Worm (Caenorhabditis elegans): Measurements from ENCODE around the gene clec-5.

Gene clec-5

ce11 chrIII:4878281-4878680 lies 5.1 kb downstream of the clec-5 start, which contains the start of the genes tost-1 and arx-6 (continued):
- TF ChIP-seq ceh-82 (tag; optimal IDR thresholded peaks at IDR 0.05), result peak in 2 of 3 experiments; percentile 2 to 30
- TF ChIP-seq zag-1 (tag; optimal IDR thresholded peaks at IDR 0.05), result no peak
- TF ChIP-seq vab-15 (tag; optimal IDR thresholded peaks at IDR 0.05), result no peak
- TF ChIP-seq unc-86 (tag; optimal IDR thresholded peaks at IDR 0.05), result no peak
- TF ChIP-seq lin-13 (GFP tag; optimal IDR thresholded peaks at IDR 0.05), result no peak
- TF ChIP-seq ztf-4 (tag; optimal IDR thresholded peaks at IDR 0.05), result no peak
- TF ChIP-seq skn-1 (tag; optimal IDR thresholded peaks at IDR 0.05), result peak; percentile 69
- no peak for TF ChIP-seq unc-62 (GFP tag; optimal IDR thresholded peaks at IDR 0.05)
- TF ChIP-seq nhr-76 (tag; optimal IDR thresholded peaks at IDR 0.05), result no peak
- TF ChIP-seq nhr-84 (tag; optimal IDR thresholded peaks at IDR 0.05), result no peak
- no peak for TF ChIP-seq sup-37 (GFP tag; optimal IDR thresholded peaks at IDR 0.05)
- no peak for TF ChIP-seq ets-5 (GFP tag; IDR thresholded peaks at IDR 0.05)
- no peak for TF ChIP-seq aly-2 (tag; optimal IDR thresholded peaks at IDR 0.05)
- no peak for TF ChIP-seq mab-9 (GFP tag; IDR thresholded peaks at IDR 0.05)
- no peak for TF ChIP-seq nhr-90 (tag; optimal IDR thresholded peaks at IDR 0.05; ENCODE audit: poor library complexity)
- no peak for TF ChIP-seq tlp-1 (tag; optimal IDR thresholded peaks at IDR 0.05)
- no peak for TF ChIP-seq lin-39 (tag; optimal IDR thresholded peaks at IDR 0.05)
- no peak for TF ChIP-seq nhr-28 (tag; optimal IDR thresholded peaks at IDR 0.05)
- TF ChIP-seq aha-1 (tag; optimal IDR thresholded peaks at IDR 0.05), result no peak
- peak; percentile 42 to 73 for TF ChIP-seq lsy-2 (tag; optimal IDR thresholded peaks at IDR 0.05)
- TF ChIP-seq efl-1 (optimal IDR thresholded peaks at IDR 0.05), result peak; percentile 90 to 96
- peak; percentile 90 to 99 for TF ChIP-seq efl-1 (GFP tag; optimal IDR thresholded peaks at IDR 0.05 in 1 of 2)
- no peak for TF ChIP-seq jun-1 (tag; optimal IDR thresholded peaks at IDR 0.05)
- TF ChIP-seq nhr-237 (tag; optimal IDR thresholded peaks at IDR 0.05), result no peak
- TF ChIP-seq C16A3.4 (tag; optimal IDR thresholded peaks at IDR 0.05), result peak; percentile 57
- TF ChIP-seq ztf-11 (tag; optimal IDR thresholded peaks at IDR 0.05), result no peak
- TF ChIP-seq efl-3 (GFP tag; optimal IDR thresholded peaks at IDR 0.05), result no peak
- TF ChIP-seq ceh-88 (GFP tag; IDR thresholded peaks at IDR 0.05), result no peak
- no peak for TF ChIP-seq egl-27 (tag; optimal IDR thresholded peaks at IDR 0.05)
- TF ChIP-seq lin-14 (GFP tag; optimal IDR thresholded peaks at IDR 0.05), result peak; percentile 18
- no peak for TF ChIP-seq zip-4 (GFP tag; optimal IDR thresholded peaks at IDR 0.05)
- TF ChIP-seq sptf-1 (tag; optimal IDR thresholded peaks at IDR 0.05), result no peak
- TF ChIP-seq hlh-4 (tag; optimal IDR thresholded peaks at IDR 0.05), result no peak
- peak; percentile 38 for TF ChIP-seq fos-1 (tag; optimal IDR thresholded peaks at IDR 0.05)
- no peak for TF ChIP-seq alr-1 (tag; optimal IDR thresholded peaks at IDR 0.05; ENCODE audit: borderline replicate concordance)
- TF ChIP-seq fkh-8 (tag; optimal IDR thresholded peaks at IDR 0.05), result peak; percentile 16
- TF ChIP-seq ceh-8 (GFP tag; optimal IDR thresholded peaks at IDR 0.05), result no peak
- no peak for TF ChIP-seq dsc-1 (tag; optimal IDR thresholded peaks at IDR 0.05)

DNA sequence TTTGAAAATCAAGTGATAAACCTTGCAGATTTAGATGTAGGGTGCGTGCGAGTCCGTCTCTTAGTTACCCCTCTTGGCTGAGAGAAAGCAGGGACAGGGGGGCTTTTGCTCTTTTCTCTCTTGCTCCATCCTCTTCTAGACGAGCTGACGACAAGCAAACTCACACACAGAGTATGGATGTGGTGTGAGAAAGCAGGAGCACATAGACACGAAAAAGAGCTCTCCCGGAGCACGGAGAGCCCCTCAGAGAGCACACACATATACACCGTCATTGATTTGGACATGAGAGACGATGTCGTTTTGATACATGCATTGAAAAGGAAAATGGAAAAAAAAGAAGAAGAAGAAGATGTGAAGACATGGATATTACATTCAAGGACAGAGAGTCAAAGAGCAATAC lies 7.7 kb downstream of the clec-5 start:
- TF ChIP-seq nhr-76 (tag; optimal IDR thresholded peaks at IDR 0.05), result no peak
- TF ChIP-seq nhr-90 (tag; optimal IDR thresholded peaks at IDR 0.05; ENCODE audit: poor library complexity), result no peak
- TF ChIP-seq fkh-8 (tag; optimal IDR thresholded peaks at IDR 0.05), result peak; percentile 77
- TF ChIP-seq xbp-1 (tag; optimal IDR thresholded peaks at IDR 0.05), result no peak
- no peak for TF ChIP-seq isw-1 (GFP tag; IDR thresholded peaks at IDR 0.05)
- TF ChIP-seq snu-23 (GFP tag; optimal IDR thresholded peaks at IDR 0.05), result no peak
- TF ChIP-seq unc-130 (tag; optimal IDR thresholded peaks at IDR 0.05), result no peak
- no peak for TF ChIP-seq blmp-1 (tag; optimal IDR thresholded peaks at IDR 0.05)
- TF ChIP-seq dsc-1 (tag; optimal IDR thresholded peaks at IDR 0.05), result peak; percentile 56
- TF ChIP-seq unc-62 (GFP tag; optimal IDR thresholded peaks at IDR 0.05), result no peak
- TF ChIP-seq nhr-28 (tag; optimal IDR thresholded peaks at IDR 0.05), result no peak
- TF ChIP-seq ces-1 (GFP tag; optimal IDR thresholded peaks at IDR 0.05), result no peak
- peak in 1 of 2 experiments; percentile 20 for TF ChIP-seq lin-35 (GFP tag; optimal IDR thresholded peaks at IDR 0.05)
- TF ChIP-seq C04F5.9 (tag; optimal IDR thresholded peaks at IDR 0.05), result no peak
- no peak for TF ChIP-seq ceh-8 (GFP tag; optimal IDR thresholded peaks at IDR 0.05)
- no peak for TF ChIP-seq mdl-1 (tag; optimal IDR thresholded peaks at IDR 0.05)
- TF ChIP-seq fkh-4 (tag; optimal IDR thresholded peaks at IDR 0.05; ENCODE audit: borderline replicate concordance), result no peak
- TF ChIP-seq C34B4.2 (tag; optimal IDR thresholded peaks at IDR 0.05), result no peak
- peak; percentile 2 for TF ChIP-seq swsn-7 (tag; optimal IDR thresholded peaks at IDR 0.05)
- TF ChIP-seq efl-1 (optimal IDR thresholded peaks at IDR 0.05), result peak; percentile 2 to 34
- peak in 1 of 2 experiments; percentile 62 for TF ChIP-seq efl-1 (GFP tag; optimal IDR thresholded peaks at IDR 0.05 in 1 of 2)
- no peak for TF ChIP-seq sptf-1 (tag; optimal IDR thresholded peaks at IDR 0.05)
- TF ChIP-seq nhr-85 (tag), result no peak
- peak; percentile 47 for TF ChIP-seq egl-13 (tag; optimal IDR thresholded peaks at IDR 0.05)
- TF ChIP-seq skn-1 (tag; optimal IDR thresholded peaks at IDR 0.05), result no peak
- no peak for TF ChIP-seq lin-13 (GFP tag; optimal IDR thresholded peaks at IDR 0.05)
- TF ChIP-seq ztf-4 (tag; optimal IDR thresholded peaks at IDR 0.05), result no peak
- no peak for TF ChIP-seq hlh-17 (GFP tag; optimal IDR thresholded peaks at IDR 0.05; ENCODE audit: borderline replicate concordance)

Data from whole organism, L1 larva.